Fruit fly (Drosophila melanogaster) whole organism, prepupa: ENCODE data around the gene CG14286.

Source experiments
- Blimp-1 ChIP-seq: fragments of 200-800 bp; sonication (Bioruptor generic); optimal IDR thresholded peaks from 3 replicates; lab custom pipeline; 2017; ENCODE audit warnings: missing biosample characterization, missing genetic modification characterization, mild to moderate bottlenecking, moderate library complexity, missing genetic modification reagents
- CG11294 ChIP-seq: fragments of 200-800 bp; sonication (Bioruptor generic); IDR thresholded peaks from 2 replicates; pipeline ENCODE4 v1.3.6; 2022; ENCODE audit warnings: missing biosample characterization, missing genetic modification characterization
- CG16779 ChIP-seq: fragments of 200-800 bp; sonication (Bioruptor generic); optimal IDR thresholded peaks from 3 replicates; lab custom pipeline; 2017; ENCODE audit warnings: missing biosample characterization, mild to moderate bottlenecking, missing genetic modification characterization
- CG31627 ChIP-seq: fragments of 200-800 bp; sonication (Bioruptor generic); optimal IDR thresholded peaks from 3 replicates; lab custom pipeline; 2016; ENCODE audit warnings: missing biosample characterization, missing genetic modification characterization
- CG6163 ChIP-seq: fragments of 200-800 bp; sonication (Bioruptor generic); IDR thresholded peaks from 3 replicates; pipeline ENCODE4 v1.3.6; 2022; ENCODE audit warnings: missing biosample characterization, missing genetic modification characterization
- CG6854 ChIP-seq: fragments of 200-800 bp; sonication (Bioruptor generic); optimal IDR thresholded peaks from 2 replicates; lab custom pipeline; 2017; ENCODE audit warnings: missing biosample characterization, mild to moderate bottlenecking, missing genetic modification characterization
- CG8119 ChIP-seq: fragments of 200-800 bp; sonication (Bioruptor generic); IDR thresholded peaks from 3 replicates; pipeline ENCODE4 v1.3.6; 2022; ENCODE audit warnings: missing biosample characterization, missing genetic modification characterization
- CG8632 ChIP-seq: fragments of 200-800 bp; sonication (Bioruptor generic); optimal IDR thresholded peaks from 3 replicates; lab custom pipeline; 2016; ENCODE audit warnings: missing biosample characterization, missing genetic modification characterization
- Eip75B ChIP-seq: fragments of 200-800 bp; sonication (Bioruptor generic); optimal IDR thresholded peaks from 3 replicates; lab custom pipeline; 2016; ENCODE audit warnings: missing biosample characterization, missing genetic modification characterization
- Hr39 ChIP-seq: fragments of 200-800 bp; sonication (Bioruptor generic); optimal IDR thresholded peaks from 2 replicates; lab custom pipeline; 2016; ENCODE audit warnings: missing biosample characterization, missing genetic modification characterization
- Lpt ChIP-seq: fragments of 200-800 bp; sonication (Bioruptor generic); optimal IDR thresholded peaks from 3 replicates; lab custom pipeline; 2016; ENCODE audit warnings: missing biosample characterization, missing genetic modification characterization
- Met ChIP-seq: fragments of 200-800 bp; sonication (Bioruptor generic); optimal IDR thresholded peaks from 3 replicates; lab custom pipeline; 2016; ENCODE audit warnings: missing biosample characterization, missing genetic modification characterization
- OdsH ChIP-seq: fragments of 200-800 bp; sonication (Bioruptor generic); optimal IDR thresholded peaks from 3 replicates; lab custom pipeline; 2016; ENCODE audit warnings: missing biosample characterization, missing genetic modification characterization
- Smox ChIP-seq: fragments of 200-800 bp; sonication (Bioruptor generic); optimal IDR thresholded peaks from 3 replicates; lab custom pipeline; 2016; ENCODE audit warnings: missing biosample characterization, missing genetic modification characterization
- acj6 ChIP-seq: fragments of 200-800 bp; sonication (Bioruptor generic); optimal IDR thresholded peaks from 3 replicates; lab custom pipeline; 2016; ENCODE audit warnings: missing biosample characterization, missing genetic modification characterization
- dac ChIP-seq: fragments of 200-800 bp; sonication (Bioruptor generic); optimal IDR thresholded peaks from 2 replicates; lab custom pipeline; 2017; ENCODE audit warnings: missing biosample characterization, mild to moderate bottlenecking, missing genetic modification characterization
- esn ChIP-seq: fragments of 200-800 bp; sonication (Bioruptor generic); optimal IDR thresholded peaks from 2 replicates; lab custom pipeline; 2016; ENCODE audit warnings: missing biosample characterization, mild to moderate bottlenecking, missing genetic modification characterization, moderate library complexity
- fd59A ChIP-seq: fragments of 200-800 bp; sonication (Bioruptor generic); optimal IDR thresholded peaks from 2 replicates; lab custom pipeline; 2017; ENCODE audit warnings: missing biosample characterization, mild to moderate bottlenecking, missing genetic modification characterization, missing genetic modification reagents
- fd85E ChIP-seq: fragments of 200-800 bp; sonication (Bioruptor generic); optimal IDR thresholded peaks from 3 replicates; lab custom pipeline; 2016; ENCODE audit warnings: missing biosample characterization, missing genetic modification characterization
- net ChIP-seq: fragments of 200-800 bp; sonication (Bioruptor generic); optimal IDR thresholded peaks from 3 replicates; lab custom pipeline; 2016; ENCODE audit warnings: missing biosample characterization, missing genetic modification characterization
- pdm3 ChIP-seq: fragments of 200-800 bp; sonication (Bioruptor generic); optimal IDR thresholded peaks from 3 replicates; lab custom pipeline; 2016; ENCODE audit warnings: missing biosample characterization, missing genetic modification characterization
- spab ChIP-seq: fragments of 200-800 bp; sonication (Bioruptor generic); optimal IDR thresholded peaks from 2 replicates; lab custom pipeline; 2017; ENCODE audit warnings: missing biosample characterization, mild to moderate bottlenecking, missing genetic modification characterization, missing genetic modification reagents
- vri ChIP-seq: fragments of 200-800 bp; sonication (Bioruptor generic); optimal IDR thresholded peaks from 3 replicates; lab custom pipeline; 2016; ENCODE audit warnings: missing biosample characterization, mild to moderate bottlenecking, missing genetic modification characterization

Gene CG14286

DNA sequence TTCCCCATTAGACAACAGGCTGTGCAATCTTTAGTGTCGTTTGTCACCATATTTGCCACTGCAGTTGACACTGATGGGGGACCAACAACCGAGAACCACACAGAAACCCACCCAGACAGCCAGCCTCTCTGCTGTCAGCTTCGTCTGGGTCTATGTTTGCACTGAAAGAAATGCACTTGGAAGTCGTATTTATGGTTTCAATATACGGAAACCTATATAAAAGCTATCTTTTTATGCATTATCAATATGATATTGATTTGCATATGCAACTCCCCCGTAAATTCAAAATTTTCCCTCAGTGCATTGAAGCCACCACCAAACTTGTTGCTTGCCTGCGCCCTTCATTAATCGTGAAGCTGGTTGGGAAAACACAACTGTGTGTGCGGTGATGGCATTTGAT, 50.3 kb downstream of the CG14286 start (continued):
- TF ChIP-seq Met (GFP tag; lab: Kevin White, UChicago): peak; percentile 18
- TF ChIP-seq Hr39 (GFP tag; lab: Kevin White, UChicago): peak; percentile 22
- no peak for TF ChIP-seq dac (GFP tag; lab: Kevin White, UChicago)
- no peak for TF ChIP-seq Blimp-1 (GFP tag; lab: Kevin White, UChicago)
- no peak for TF ChIP-seq CG6854 (GFP tag; lab: Kevin White, UChicago)
- TF ChIP-seq CG8632 (GFP tag; lab: Kevin White, UChicago): peak; percentile 6
- TF ChIP-seq spab (GFP tag; lab: Kevin White, UChicago): peak; percentile 28
- no peak for TF ChIP-seq Smox
- TF ChIP-seq CG11294: peak; percentile 77
- TF ChIP-seq CG31627 (GFP tag; lab: Kevin White, UChicago): peak; percentile 22
- TF ChIP-seq fd85E (GFP tag; lab: Kevin White, UChicago): no peak
- TF ChIP-seq OdsH: peak; percentile 53
- TF ChIP-seq CG8119: peak; percentile 74
- peak; percentile 91 for TF ChIP-seq CG6163
- peak; percentile 60 for TF ChIP-seq acj6
- no peak for TF ChIP-seq vri (GFP tag; lab: Kevin White, UChicago)
- TF ChIP-seq Eip75B: peak; percentile 71
- peak; percentile 50 for TF ChIP-seq net
- TF ChIP-seq pdm3 (GFP tag; lab: Kevin White, UChicago): peak; percentile 60
- TF ChIP-seq Lpt: peak; percentile 48
- TF ChIP-seq CG16779 (tag; lab: Kevin White, UChicago): peak; percentile 47
- no peak for TF ChIP-seq esn
- TF ChIP-seq fd59A (GFP tag; lab: Kevin White, UChicago): peak; percentile 10
